Worm (Caenorhabditis elegans) whole organism, L4/young adult: Measurements from ENCODE around the gene nlp-45.

ENCODE experiments used
- W03F9.2 ChIP-seq: fragments of 150-350 bp; optimal IDR thresholded peaks from 2 replicates; lab custom pipeline; 2014; ENCODE audit warnings: missing biosample characterization, missing genetic modification characterization
- dao-5 ChIP-seq: sonication (generic microtip); optimal IDR thresholded peaks from 2 replicates; lab custom pipeline; 2016; ENCODE audit warnings: missing genotype, missing genetic modification characterization, moderate library complexity, missing compliant biosample characterization

DNA sequence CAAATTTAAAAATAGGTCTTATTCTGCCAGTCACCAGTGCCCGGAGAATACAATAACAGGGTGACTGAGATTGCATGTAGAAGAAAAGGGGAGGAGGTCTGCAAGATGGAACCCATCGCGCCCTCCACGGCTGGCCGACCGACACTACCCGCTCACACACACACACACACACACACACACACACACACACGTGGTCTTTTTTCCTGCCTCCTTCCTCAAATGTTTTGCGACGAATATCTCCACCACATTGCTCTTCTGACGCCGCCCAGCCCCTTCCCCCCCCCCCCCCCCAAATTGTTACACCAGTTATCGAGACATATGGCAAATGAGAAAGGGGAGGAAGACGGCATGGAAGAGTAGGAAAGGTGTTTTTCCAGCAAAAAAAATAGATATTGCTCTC is 16.4 kb downstream of the nlp-45 start:
- TF ChIP-seq W03F9.2 (tag; lab: Kevin White, UChicago) (no peak), dao-5 (tag; lab: Kevin White, UChicago) (no peak)
